Fruit fly (Drosophila melanogaster): Measurements from ENCODE around the gene CHMP2B.
A peak's percentile ranks its signal among the peaks of the same experiment; 100 is the strongest.

CHMP2B gene

DNA sequence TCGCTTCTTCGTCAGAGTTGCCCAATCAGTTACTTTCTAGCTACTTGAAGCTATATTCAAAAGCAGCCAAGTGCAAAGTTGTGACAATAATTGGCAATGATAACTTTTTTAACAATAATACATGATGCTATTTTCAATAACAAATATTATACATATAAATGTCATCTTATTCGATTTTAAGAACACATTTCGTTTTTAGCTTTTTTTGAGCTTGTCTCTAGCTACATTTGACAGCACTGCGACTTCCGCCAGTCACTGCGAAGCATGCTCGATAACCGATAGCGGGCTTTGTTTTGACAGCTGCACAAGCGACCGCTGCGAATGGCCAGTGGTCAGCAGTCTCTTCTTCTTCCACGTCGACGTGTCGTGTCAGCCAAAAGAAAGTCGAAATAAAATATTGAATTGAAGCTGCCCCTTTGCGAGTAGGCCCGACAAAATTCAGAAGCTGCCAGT is 13.0 kb downstream of the CHMP2B start, which contains the start of the genes Gen and Srp54k (continued):
- TF ChIP-seq slbo (GFP tag; IDR thresholded peaks at IDR 0.05) (peak; percentile 63), CG6272 (GFP tag; IDR thresholded peaks at IDR 0.05) (peak; percentile 14; the same call in 1 of the 2 replicates), E2f2 (GFP tag; IDR thresholded peaks at IDR 0.05) (peak; percentile 81), gcm2 (GFP tag; optimal IDR thresholded peaks at IDR 0.05) (no peak), CG9437 (GFP tag; optimal IDR thresholded peaks at IDR 0.05) (peak; percentile 20), aop (GFP tag; IDR thresholded peaks at IDR 0.05) (no peak), lbe (GFP tag; optimal IDR thresholded peaks at IDR 0.05) (no peak), CG10147 (GFP tag; optimal IDR thresholded peaks at IDR 0.05) (no peak), row (GFP tag; IDR thresholded peaks at IDR 0.05) (peak; percentile 91), dan (GFP tag; IDR thresholded peaks at IDR 0.05) (no peak), kni (GFP tag; optimal IDR thresholded peaks at IDR 0.05) (no peak), CG7556 (GFP tag; optimal IDR thresholded peaks at IDR 0.05) (no peak), mirr (GFP tag; optimal IDR thresholded peaks at IDR 0.05) (no peak), HLHmδ (GFP tag; optimal IDR thresholded peaks at IDR 0.05) (peak; percentile 21), CG33557 (GFP tag; optimal IDR thresholded peaks at IDR 0.05) (peak; percentile 14), bigmax (GFP tag; optimal IDR thresholded peaks at IDR 0.05) (no peak), CG34422 (GFP tag; IDR thresholded peaks at IDR 0.05) (peak; percentile 64; the same call in 2 of the 3 replicates), Ssrp (tag; optimal IDR thresholded peaks at IDR 0.05) (peak; percentile 2), so (GFP tag; IDR thresholded peaks at IDR 0.05) (no peak), grau (tag; optimal IDR thresholded peaks at IDR 0.05) (no peak), CG2889 (GFP tag; IDR thresholded peaks at IDR 0.05) (no peak), CG3407 (GFP tag; optimal IDR thresholded peaks at IDR 0.05) (no peak), Fer1 (GFP tag; optimal IDR thresholded peaks at IDR 0.05) (no peak), CG18599 (GFP tag; optimal IDR thresholded peaks at IDR 0.05) (no peak), CoRest (tag; optimal IDR thresholded peaks at IDR 0.05) (peak; percentile 59), ftz-f1 (GFP tag; optimal IDR thresholded peaks at IDR 0.05) (no peak), CG4854 (GFP tag; optimal IDR thresholded peaks at IDR 0.05) (no peak), CG6654 (GFP tag; optimal IDR thresholded peaks at IDR 0.05) (no peak), CG18619 (GFP tag; optimal IDR thresholded peaks at IDR 0.05) (peak; percentile 34), CG12104 (GFP tag; optimal IDR thresholded peaks at IDR 0.05) (no peak), CG15011 (GFP tag; optimal IDR thresholded peaks at IDR 0.05) (no peak), CG7271 (tag; optimal IDR thresholded peaks at IDR 0.05) (no peak), HLH54F (GFP tag; optimal IDR thresholded peaks at IDR 0.05) (peak; percentile 0), CG13287 (GFP tag; IDR thresholded peaks at IDR 0.05; ENCODE audit: partially characterized antibody) (peak; percentile 44; the same call in 1 of the 2 replicates), H2.0 (GFP tag; IDR thresholded peaks at IDR 0.05) (0 out of 2 replicates have a peak, but pooled peaks have one; percentile 6), CG8089 (GFP tag; optimal IDR thresholded peaks at IDR 0.05) (no peak), CTCF (GFP tag; optimal IDR thresholded peaks at IDR 0.05) (no peak), crol (GFP tag; IDR thresholded peaks at IDR 0.05) (no peak), CG11696 (GFP tag; IDR thresholded peaks at IDR 0.05) (no peak), onecut (GFP tag; IDR thresholded peaks at IDR 0.05) (peak; percentile 34; the same call in 1 of the 2 replicates), CG15479 (GFP tag; optimal IDR thresholded peaks at IDR 0.05) (no peak), kah (GFP tag; optimal IDR thresholded peaks at IDR 0.05) (no peak), Mrtf (GFP tag; IDR thresholded peaks at IDR 0.05) (no peak), CG31224 (GFP tag; IDR thresholded peaks at IDR 0.05) (no peak; the same call in 1 of the 2 replicates), CG17359 (tag; optimal IDR thresholded peaks at IDR 0.05) (no peak), Adf1 (GFP tag; IDR thresholded peaks at IDR 0.05) (no peak), sd (tag; optimal IDR thresholded peaks at IDR 0.05) (peak; percentile 46), CG5180 (GFP tag; optimal IDR thresholded peaks at IDR 0.05) (no peak), Mad (GFP tag; optimal IDR thresholded peaks at IDR 0.05) (peak; percentile 52), Aef1 (GFP tag; IDR thresholded peaks at IDR 0.05) (peak; percentile 22; the same call in 1 of the 3 replicates), cato (GFP tag; optimal IDR thresholded peaks at IDR 0.05; ENCODE audit: borderline replicate concordance) (no peak), YL-1 (GFP tag; optimal IDR thresholded peaks at IDR 0.05) (peak; percentile 96)

Data from whole organism, embryonic.